Worm (Caenorhabditis elegans): ENCODE results near the gene lin-3.

Gene lin-3

DNA sequence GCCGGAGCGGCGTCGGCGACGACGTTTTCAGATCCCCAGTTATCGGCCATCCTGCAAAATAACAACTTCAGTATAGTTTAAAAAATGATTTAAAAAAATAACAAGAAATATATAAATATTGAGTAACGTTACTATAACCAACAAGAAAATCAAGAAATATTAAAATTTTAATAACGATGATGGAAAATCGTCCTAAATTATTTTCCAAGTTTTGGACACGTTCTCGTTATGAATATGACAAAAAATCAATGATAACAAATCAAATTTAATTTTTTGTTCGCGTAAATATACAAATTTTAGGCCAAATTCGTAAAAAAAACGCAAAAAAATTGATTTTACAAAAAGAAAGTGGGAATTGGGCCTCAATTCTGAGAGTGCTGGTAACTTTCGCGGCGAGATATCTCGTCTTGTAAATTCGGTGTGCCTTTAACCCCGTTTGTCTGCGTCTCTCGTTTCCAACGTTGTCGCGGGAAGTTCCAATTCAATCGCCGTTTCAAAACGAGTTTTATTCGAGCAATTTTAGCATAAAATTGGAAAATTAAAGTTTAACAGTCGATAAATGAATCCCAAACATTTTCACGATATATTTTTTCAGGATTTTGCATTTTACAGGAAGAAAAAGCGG, 57.0 kb downstream of the lin-3 start, which contains the start of gene rps-5:
Gene rps-5 (minus strand): TSS at position 51 of the 625 bp plus-strand sequence.
- TF ChIP-seq unc-55 (GFP tag; optimal IDR thresholded peaks at IDR 0.05) (peak; percentile 12), zip-5 (tag; optimal IDR thresholded peaks at IDR 0.05) (no peak), odd-2 (tag; optimal IDR thresholded peaks at IDR 0.05) (no peak), unc-42 (tag; optimal IDR thresholded peaks at IDR 0.05) (peak; percentile 72), madf-2 (tag; optimal IDR thresholded peaks at IDR 0.05) (no peak), nfya-1 (tag; optimal IDR thresholded peaks at IDR 0.05) (peak; percentile 62)

DNA sequence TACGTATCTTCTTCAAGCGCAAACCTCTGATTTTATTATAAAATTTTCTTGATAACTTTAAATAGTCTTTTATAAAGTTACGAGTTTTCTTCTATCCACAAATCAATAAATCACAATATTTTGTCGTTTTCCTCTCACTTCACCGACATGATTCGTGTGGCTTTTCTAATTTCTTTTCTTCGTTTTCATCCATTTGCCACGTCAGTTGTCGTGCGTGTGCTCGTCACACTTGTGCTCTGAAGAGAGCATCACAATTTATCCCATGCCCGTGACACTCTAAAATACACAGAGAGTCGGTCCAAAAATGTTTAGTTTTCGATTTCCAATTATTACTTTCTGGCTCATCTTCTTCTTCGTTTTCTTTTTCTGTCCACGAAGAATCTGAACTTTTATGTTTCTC, 57.8 kb downstream of the lin-3 start:
- no peak for TF ChIP-seq ceh-6 (GFP tag; optimal IDR thresholded peaks at IDR 0.05)
- TF ChIP-seq zip-5 (tag; optimal IDR thresholded peaks at IDR 0.05), result no peak
- TF ChIP-seq lin-11 (tag; optimal IDR thresholded peaks at IDR 0.05), result no peak
- TF ChIP-seq pha-4 (tag; optimal IDR thresholded peaks at IDR 0.05), result no peak
- TF ChIP-seq lim-6 (tag; optimal IDR thresholded peaks at IDR 0.05), result no peak
- TF ChIP-seq unc-42 (tag; optimal IDR thresholded peaks at IDR 0.05), result no peak
- TF ChIP-seq ama-1 (optimal IDR thresholded peaks at IDR 0.05), result no peak
- TF ChIP-seq hlh-8 (tag; optimal IDR thresholded peaks at IDR 0.05), result no peak
- no peak for TF ChIP-seq ceh-19 (GFP tag; optimal IDR thresholded peaks at IDR 0.05)
- TF ChIP-seq tbx-2 (tag; optimal IDR thresholded peaks at IDR 0.05), result no peak
- TF ChIP-seq mec-3 (tag; optimal IDR thresholded peaks at IDR 0.05; ENCODE audit: borderline replicate concordance), result no peak
- TF ChIP-seq elt-2 (tag; optimal IDR thresholded peaks at IDR 0.05), result no peak
- TF ChIP-seq fax-1 (tag; optimal IDR thresholded peaks at IDR 0.05), result no peak
- TF ChIP-seq C38D4.7 (GFP tag; optimal IDR thresholded peaks at IDR 0.05), result no peak
- no peak for TF ChIP-seq tbx-7 (tag; optimal IDR thresholded peaks at IDR 0.05)
- TF ChIP-seq C08G9.2 (tag; optimal IDR thresholded peaks at IDR 0.05), result no peak
- TF ChIP-seq unc-3 (GFP tag; conservative IDR thresholded peaks at IDR 0.05), result no peak
- TF ChIP-seq unc-3 (tag; optimal IDR thresholded peaks at IDR 0.05), result no peak
- no peak for TF ChIP-seq pax-1 (tag; optimal IDR thresholded peaks at IDR 0.05)

DNA sequence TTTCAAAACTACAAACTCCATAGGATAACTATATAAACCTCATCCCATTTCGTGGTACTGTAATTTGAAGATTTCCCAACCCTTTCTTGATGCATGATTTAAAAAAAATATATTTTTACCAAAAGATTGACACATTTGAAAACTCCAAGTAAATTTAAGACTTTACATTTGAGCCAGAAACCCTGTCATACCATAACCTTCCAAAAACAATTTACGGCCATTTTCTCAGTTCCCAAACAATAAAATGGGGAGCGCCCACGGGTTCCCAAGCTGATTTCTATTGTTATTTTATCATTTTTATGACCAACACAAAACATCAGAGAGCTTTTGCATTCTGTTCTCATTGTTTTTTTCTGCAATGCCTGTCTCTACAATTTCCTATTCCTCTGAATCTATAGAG, 58.5 kb downstream of the lin-3 start, which contains the start of gene clc-9:
Gene clc-9 (plus strand): TSS at position 301 of the 400 bp plus-strand sequence.
- TF ChIP-seq ceh-18 (tag; optimal IDR thresholded peaks at IDR 0.05), result no peak
- TF ChIP-seq sox-4 (tag; optimal IDR thresholded peaks at IDR 0.05), result no peak
- TF ChIP-seq hlh-15 (tag; optimal IDR thresholded peaks at IDR 0.05), result no peak
- no peak for TF ChIP-seq rnt-1 (tag; optimal IDR thresholded peaks at IDR 0.05)
- TF ChIP-seq eyg-1 (tag; optimal IDR thresholded peaks at IDR 0.05), result no peak
- TF ChIP-seq T23F11.4 (GFP tag; optimal IDR thresholded peaks at IDR 0.05), result no peak
- TF ChIP-seq ceh-6 (GFP tag; optimal IDR thresholded peaks at IDR 0.05), result no peak
- TF ChIP-seq ceh-30 (tag; optimal IDR thresholded peaks at IDR 0.05), result no peak
- TF ChIP-seq fax-1 (tag; optimal IDR thresholded peaks at IDR 0.05), result no peak
